Worm (Caenorhabditis elegans): ENCODE data around the gene srj-13.

Gene srj-13

ce11 chrV:7436911-7437310 lies 34.5 kb downstream of the srj-13 start (continued):
- TF ChIP-seq snpc-1.3 (tag; optimal IDR thresholded peaks at IDR 0.05; ENCODE audit: insufficient read depth): no peak
- no peak for TF ChIP-seq F52B5.7 (tag; optimal IDR thresholded peaks at IDR 0.05)
- TF ChIP-seq Y67H2A.10 (GFP tag; conservative IDR thresholded peaks at IDR 0.05): no peak
- TF ChIP-seq nhr-80 (tag; optimal IDR thresholded peaks at IDR 0.05): no peak
- no peak for TF ChIP-seq hrde-1 (tag; optimal IDR thresholded peaks at IDR 0.05; ENCODE audit: borderline replicate concordance)
- no peak for TF ChIP-seq dpl-1 (GFP tag; optimal IDR thresholded peaks at IDR 0.05)
- TF ChIP-seq mes-4 (tag; optimal IDR thresholded peaks at IDR 0.05): no peak
- no peak for TF ChIP-seq Y79H2A.3 (GFP tag; conservative IDR thresholded peaks at IDR 0.05)
- TF ChIP-seq ekl-4 (GFP tag; IDR thresholded peaks at IDR 0.05): no peak
- 0 out of 2 replicates have a peak, but pooled peaks have one; percentile 21 for TF ChIP-seq cebp-1 (GFP tag; IDR thresholded peaks at IDR 0.05)
- TF ChIP-seq cebp-1 (tag; optimal IDR thresholded peaks at IDR 0.05): no peak
- peak; percentile 4 for TF ChIP-seq somi-1 (GFP tag; optimal IDR thresholded peaks at IDR 0.05)
- TF ChIP-seq die-1 (tag; optimal IDR thresholded peaks at IDR 0.05): peak; percentile 19
- no peak for TF ChIP-seq pha-4 (tag; optimal IDR thresholded peaks at IDR 0.05)
- no peak for TF ChIP-seq mcd-1 (GFP tag; IDR thresholded peaks at IDR 0.05)
- TF ChIP-seq K11D2.4 (GFP tag; IDR thresholded peaks at IDR 0.05): no peak
- no peak for TF ChIP-seq ztf-28 (GFP tag; IDR thresholded peaks at IDR 0.05)
- TF ChIP-seq aptf-3 (GFP tag; IDR thresholded peaks at IDR 0.05): no peak
- no peak for TF ChIP-seq B0261.1 (tag; optimal IDR thresholded peaks at IDR 0.05)
- TF ChIP-seq dpff-1 (tag; optimal IDR thresholded peaks at IDR 0.05): no peak
- no peak for TF ChIP-seq lir-1 (GFP tag; conservative IDR thresholded peaks at IDR 0.05)
- TF ChIP-seq hsf-1 (GFP tag; IDR thresholded peaks at IDR 0.05): no peak
- TF ChIP-seq egl-18 (GFP tag; IDR thresholded peaks at IDR 0.05): no peak
- TF ChIP-seq ZK185.1 (tag; optimal IDR thresholded peaks at IDR 0.05; ENCODE audit: poor library complexity, severe bottlenecking): peak; percentile 65
- no peak for TF ChIP-seq zim-3 (tag; optimal IDR thresholded peaks at IDR 0.05)
- TF ChIP-seq snpc-3.4 (tag; optimal IDR thresholded peaks at IDR 0.05): no peak
- TF ChIP-seq B0336.3 (GFP tag; IDR thresholded peaks at IDR 0.05): no peak
- TF ChIP-seq ceh-100 (GFP tag; IDR thresholded peaks at IDR 0.05): no peak
- no peak for TF ChIP-seq F37B4.10 (GFP tag; IDR thresholded peaks at IDR 0.05)
- no peak for TF ChIP-seq ztf-18 (tag; optimal IDR thresholded peaks at IDR 0.05)
- no peak for TF ChIP-seq lag-1 (GFP tag; IDR thresholded peaks at IDR 0.05)

ce11 chrV:7437538-7437937 lies 35.1 kb downstream of the srj-13 start, which contains the start of gene F25E5.9:
F25E5.9 (minus strand) TSS chrV:7437919.
- no peak for TF ChIP-seq ceh-40 (GFP tag; IDR thresholded peaks at IDR 0.05)
- no peak for TF ChIP-seq akir-1 (GFP tag; optimal IDR thresholded peaks at IDR 0.05)
- TF ChIP-seq mcd-1 (GFP tag; IDR thresholded peaks at IDR 0.05): peak; percentile 18; the same call in 1 of the 2 replicates
- TF ChIP-seq F52B5.7 (tag; optimal IDR thresholded peaks at IDR 0.05): peak; percentile 10
- TF ChIP-seq B0261.1 (tag; optimal IDR thresholded peaks at IDR 0.05): no peak
- TF ChIP-seq K11D2.4 (GFP tag; IDR thresholded peaks at IDR 0.05): 0 out of 2 replicates have a peak, but pooled peaks have one; percentile 16
- peak; percentile 63 for TF ChIP-seq F10E7.11 (tag; optimal IDR thresholded peaks at IDR 0.05)

- TF ChIP-seq die-1 (tag; optimal IDR thresholded peaks at IDR 0.05): no peak
- no peak for TF ChIP-seq egl-18 (GFP tag; IDR thresholded peaks at IDR 0.05)
- no peak for TF ChIP-seq K11D2.4 (GFP tag; IDR thresholded peaks at IDR 0.05)
- TF ChIP-seq tbx-9 (tag; optimal IDR thresholded peaks at IDR 0.05; ENCODE audit: borderline replicate concordance): no peak
- TF ChIP-seq Y67H2A.10 (GFP tag; conservative IDR thresholded peaks at IDR 0.05): no peak
- no peak for TF ChIP-seq lin-26 (GFP tag; IDR thresholded peaks at IDR 0.05)
- no peak for TF ChIP-seq F33H1.4 (GFP tag; IDR thresholded peaks at IDR 0.05)
- no peak for TF ChIP-seq zim-3 (tag; optimal IDR thresholded peaks at IDR 0.05)
- no peak for TF ChIP-seq madf-10 (tag; optimal IDR thresholded peaks at IDR 0.05)
- no peak for TF ChIP-seq lin-35 (GFP tag; optimal IDR thresholded peaks at IDR 0.05)
Observed at ce11 chrV:7437985-7438384, 35.5 kb downstream of the srj-13 start, which contains the start of gene F25E5.16. F25E5.16 (plus strand) TSS chrV:7438285.
